Worm (Caenorhabditis elegans) whole organism, late embryonic: ENCODE results near the gene T04C9.1.

Source experiments
- ceh-6 ChIP-seq: fragments of 200-800 bp; sonication (Bioruptor generic); optimal IDR thresholded peaks from 2 replicates; lab custom pipeline; 2018; ENCODE audit warnings: mild to moderate bottlenecking, missing genetic modification characterization, missing compliant biosample characterization
- gmeb-2 ChIP-seq: sonication (generic microtip); optimal IDR thresholded peaks from 2 replicates; lab custom pipeline; 2016; ENCODE audit warnings: missing genetic modification characterization, inconsistent platforms, missing compliant biosample characterization
- hlh-13 ChIP-seq: fragments of 200-800 bp; sonication (Bioruptor generic); optimal IDR thresholded peaks from 2 replicates; lab custom pipeline; 2018; ENCODE audit warnings: mild to moderate bottlenecking, missing genetic modification characterization, missing compliant biosample characterization
- pha-4 ChIP-seq: fragments of 150-350 bp; optimal IDR thresholded peaks from 2 replicates; lab custom pipeline; 2018; ENCODE audit warnings: missing biosample characterization, missing genetic modification reagents, missing genetic modification characterization
- ref-2 ChIP-seq: sonication (generic microtip); optimal IDR thresholded peaks from 2 replicates; lab custom pipeline; 2016; ENCODE audit warnings: missing genetic modification characterization, missing compliant biosample characterization
- zip-5 ChIP-seq: sonication (generic microtip); optimal IDR thresholded peaks from 2 replicates; lab custom pipeline; 2016; ENCODE audit warnings: missing genetic modification characterization, missing compliant biosample characterization

DNA sequence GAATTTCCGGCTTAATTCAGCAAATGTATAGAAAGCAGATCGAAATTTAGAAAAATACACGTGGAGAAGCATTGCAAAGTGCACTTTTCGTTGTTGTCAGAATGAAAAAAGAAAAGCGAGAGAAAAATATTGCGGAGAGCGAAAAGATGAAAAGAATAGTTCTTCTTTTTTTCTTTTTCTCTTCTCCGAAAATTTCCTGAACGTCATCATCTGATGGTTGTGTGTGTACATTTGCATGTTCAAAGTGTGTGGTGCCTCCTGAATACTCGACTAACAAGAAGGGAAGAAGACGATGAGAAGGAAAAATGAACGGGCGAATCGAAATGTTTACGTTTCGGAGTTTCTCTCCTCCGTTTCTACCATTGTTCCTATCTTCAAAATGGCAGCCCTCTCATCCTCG lies 2.9 kb upstream of the T04C9.1 start:
- TF ChIP-seq gmeb-2 (tag; lab: Kevin White, UChicago) = no peak
- TF ChIP-seq ref-2 (tag; lab: Kevin White, UChicago) = no peak
- TF ChIP-seq pha-4 = no peak
- TF ChIP-seq zip-5 (tag; lab: Kevin White, UChicago) = no peak
- no peak for TF ChIP-seq hlh-13
- no peak for TF ChIP-seq ceh-6 (GFP tag; lab: Kevin White, UChicago)
